Worm (Caenorhabditis elegans): Measurements from ENCODE around the gene F16G10.8.

The F16G10.8 gene

DNA sequence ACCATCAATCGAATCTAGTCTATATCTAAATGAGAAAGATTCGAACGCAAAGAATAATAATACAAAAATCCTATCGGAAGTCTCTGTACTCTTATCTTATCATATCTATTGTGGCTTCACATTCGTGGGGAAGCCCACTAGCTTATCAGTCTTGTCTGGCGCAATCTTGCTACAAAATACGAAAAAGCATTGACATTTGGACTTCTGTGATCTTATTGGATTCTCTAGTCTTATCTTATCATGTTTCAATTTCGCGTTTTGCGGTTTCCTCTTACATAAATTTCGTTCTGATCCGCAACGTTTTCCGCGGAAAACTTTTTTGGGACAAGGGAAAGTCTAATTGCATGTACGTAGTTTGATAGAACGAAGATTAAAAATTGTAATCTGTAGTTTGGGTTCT lies 16.6 kb upstream of the F16G10.8 start:
- no peak for TF ChIP-seq ceh-28 (tag; optimal IDR thresholded peaks at IDR 0.05)
- TF ChIP-seq elt-3 (tag; optimal IDR thresholded peaks at IDR 0.05) = peak; percentile 14 to 96 (median 93)
- TF ChIP-seq egl-27 (tag; optimal IDR thresholded peaks at IDR 0.05) = no peak
- TF ChIP-seq pha-4 (tag; optimal IDR thresholded peaks at IDR 0.05) = no peak
- TF ChIP-seq nhr-43 (tag; optimal IDR thresholded peaks at IDR 0.05; ENCODE audit: poor library complexity, severe bottlenecking) = peak; percentile 86
- TF ChIP-seq fos-1 (tag; optimal IDR thresholded peaks at IDR 0.05) = no peak
- no peak for TF ChIP-seq mml-1 (tag; optimal IDR thresholded peaks at IDR 0.05)

DNA sequence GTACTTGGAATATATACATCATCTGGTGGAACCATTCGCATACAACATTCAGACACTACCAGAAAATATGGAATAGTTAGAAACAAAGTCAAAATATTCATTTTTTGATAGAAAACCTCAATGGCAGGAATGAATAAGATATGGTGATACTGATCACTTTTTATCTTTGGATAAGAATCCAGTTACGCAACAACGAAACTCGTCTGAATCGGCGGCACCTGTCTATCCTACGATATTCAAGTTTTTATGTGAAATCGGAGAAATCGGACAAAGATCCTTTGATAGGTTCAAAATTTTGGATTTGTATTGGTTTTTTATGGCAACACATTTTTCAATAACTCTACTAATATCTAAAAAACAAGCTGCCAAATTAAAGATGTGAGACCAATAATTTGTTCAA lies 15.7 kb upstream of the F16G10.8 start, which contains the start of gene F16G10.14:
F16G10.14 (minus strand) TSS at position 101 of the 400 bp plus-strand sequence.
- TF ChIP-seq fos-1 (tag; optimal IDR thresholded peaks at IDR 0.05) = no peak
- TF ChIP-seq fkh-10 (GFP tag; optimal IDR thresholded peaks at IDR 0.05) = no peak
- no peak for TF ChIP-seq skn-1 (tag; optimal IDR thresholded peaks at IDR 0.05)
- TF ChIP-seq ceh-82 (tag; optimal IDR thresholded peaks at IDR 0.05) = no peak
- no peak for TF ChIP-seq nhr-237 (tag; optimal IDR thresholded peaks at IDR 0.05)
- no peak for TF ChIP-seq daf-12 (tag; optimal IDR thresholded peaks at IDR 0.05)
- no peak for TF ChIP-seq lin-15B (tag; optimal IDR thresholded peaks at IDR 0.05)
- TF ChIP-seq elt-3 (tag; optimal IDR thresholded peaks at IDR 0.05) = no peak
- TF ChIP-seq nhr-23 (tag; optimal IDR thresholded peaks at IDR 0.05) = no peak
- no peak for TF ChIP-seq ZK546.5 (tag; optimal IDR thresholded peaks at IDR 0.05)
- TF ChIP-seq ama-1 (optimal IDR thresholded peaks at IDR 0.05) = no peak

DNA sequence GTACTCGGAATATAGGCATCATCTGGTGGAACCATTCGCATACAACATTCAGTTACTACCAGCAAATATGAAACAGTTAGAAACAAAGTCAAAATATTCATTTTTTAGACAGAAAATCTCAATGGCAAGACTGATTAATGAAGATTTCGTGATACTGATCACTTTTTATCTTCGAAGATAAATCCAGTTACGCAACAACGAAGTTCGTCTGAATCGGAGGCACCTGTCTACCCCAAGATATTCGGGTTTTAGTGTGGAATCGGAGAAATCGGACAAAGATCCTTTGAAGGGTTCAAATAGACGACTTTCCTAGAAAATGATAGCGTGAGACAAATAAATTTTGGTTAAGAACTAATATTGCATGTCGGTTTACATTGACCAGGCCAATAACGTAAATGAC lies 12.6 kb upstream of the F16G10.8 start, which contains the start of gene F16G10.13:
F16G10.13 (minus strand) TSS at position 101 of the 400 bp plus-strand sequence.
- no peak for TF ChIP-seq sea-2 (GFP tag; optimal IDR thresholded peaks at IDR 0.05)
- TF ChIP-seq lin-15B (tag; optimal IDR thresholded peaks at IDR 0.05) = no peak
- TF ChIP-seq skn-1 (tag; optimal IDR thresholded peaks at IDR 0.05) = no peak
- TF ChIP-seq daf-12 (tag; optimal IDR thresholded peaks at IDR 0.05) = no peak

DNA sequence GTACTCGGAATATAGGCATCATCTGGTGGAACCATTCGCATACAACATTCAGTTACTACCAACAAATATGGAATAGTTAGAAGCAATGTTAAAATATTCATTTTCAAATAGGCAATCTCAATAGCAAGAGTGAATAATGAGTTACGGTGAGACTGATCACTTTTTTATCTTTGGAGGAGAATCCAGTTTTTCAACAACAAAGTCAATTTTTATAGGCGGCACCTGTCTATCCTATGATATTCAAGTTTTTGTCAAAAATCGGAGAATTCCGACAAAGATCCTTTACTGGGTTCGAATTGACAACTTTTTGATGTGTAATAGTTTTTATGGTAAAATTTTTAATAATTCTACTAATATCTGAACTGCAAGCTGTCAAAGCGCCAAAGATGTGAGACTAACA lies 10.6 kb upstream of the F16G10.8 start, which contains the start of gene F16G10.11:
F16G10.11 (minus strand) TSS at position 101 of the 400 bp plus-strand sequence.
- TF ChIP-seq nhr-11 (tag; optimal IDR thresholded peaks at IDR 0.05) = no peak

DNA sequence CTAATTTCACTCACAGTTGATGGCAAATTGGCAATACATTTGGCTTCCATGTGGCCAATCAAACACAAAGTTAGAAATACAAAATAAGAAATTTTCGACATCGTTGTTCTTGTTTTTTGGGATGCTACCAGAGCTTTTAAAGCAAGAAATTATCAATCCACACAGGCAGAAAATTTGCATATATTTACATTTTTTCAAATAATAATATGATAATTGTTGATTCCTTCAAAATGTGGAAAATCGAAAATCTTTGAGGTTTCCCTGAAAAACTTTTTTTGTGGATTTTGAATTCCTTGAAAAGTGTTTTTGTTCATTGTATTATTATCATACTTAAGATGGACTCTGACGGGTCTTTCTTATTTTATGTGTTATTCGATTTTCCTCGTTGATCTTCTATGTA lies 7.7 kb upstream of the F16G10.8 start, which contains the start of gene F16G10.10:
F16G10.10 (minus strand) TSS at position 101 of the 400 bp plus-strand sequence.
- TF ChIP-seq mml-1 (tag; optimal IDR thresholded peaks at IDR 0.05) (no peak), unc-39 (tag; optimal IDR thresholded peaks at IDR 0.05) (no peak), daf-12 (tag; optimal IDR thresholded peaks at IDR 0.05) (no peak), jun-1 (tag; optimal IDR thresholded peaks at IDR 0.05) (no peak)

DNA sequence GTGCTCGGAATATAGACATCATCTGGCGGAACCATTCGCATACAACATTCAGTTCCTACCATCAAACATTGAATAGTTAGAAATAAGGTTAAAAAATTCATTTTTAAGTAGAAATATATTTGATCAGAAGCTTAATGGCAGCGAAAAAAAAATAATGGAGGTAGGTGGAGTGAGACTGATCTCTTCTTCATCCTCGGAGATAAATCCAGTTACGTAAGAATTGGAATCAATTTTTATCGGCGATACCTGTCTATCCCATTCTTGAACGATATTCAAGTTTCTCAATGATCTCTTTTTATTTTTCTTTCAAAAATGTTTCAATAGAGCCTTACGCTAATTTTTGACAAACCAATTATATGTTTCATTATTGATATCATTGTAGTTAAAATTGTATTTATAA lies 2.3 kb upstream of the F16G10.8 start, which contains the start of gene F16G10.9:
F16G10.9 (minus strand) TSS at position 101 of the 400 bp plus-strand sequence.
- no peak for TF ChIP-seq mml-1 (tag; optimal IDR thresholded peaks at IDR 0.05)
- no peak for TF ChIP-seq unc-62 (GFP tag; optimal IDR thresholded peaks at IDR 0.05)
- TF ChIP-seq nhr-28 (tag; optimal IDR thresholded peaks at IDR 0.05) = no peak
- TF ChIP-seq mdl-1 (tag; optimal IDR thresholded peaks at IDR 0.05) = no peak
- no peak for TF ChIP-seq sea-2 (GFP tag; optimal IDR thresholded peaks at IDR 0.05)
- no peak for TF ChIP-seq nhr-76 (tag; optimal IDR thresholded peaks at IDR 0.05)
- no peak for TF ChIP-seq daf-12 (tag; optimal IDR thresholded peaks at IDR 0.05)

DNA sequence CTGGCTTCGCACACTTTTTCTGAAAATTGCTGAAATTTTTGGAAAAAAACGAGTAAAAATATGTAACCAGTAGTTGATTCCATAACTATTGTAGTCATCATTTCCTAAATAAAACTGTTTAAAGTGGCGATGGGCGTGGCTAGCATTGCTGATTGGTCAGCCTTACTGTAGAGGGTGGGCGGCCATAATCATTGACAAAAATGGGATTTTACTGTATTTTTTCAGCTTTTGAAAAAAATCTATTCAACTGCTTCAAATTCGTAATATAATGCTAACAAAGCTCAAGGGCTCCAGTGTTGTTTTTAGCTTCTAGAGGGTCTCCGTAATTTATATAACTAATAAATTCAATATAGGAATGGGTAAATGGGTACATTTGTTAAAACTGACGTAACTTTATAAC lies 3.1 kb downstream of the F16G10.8 start, which contains the start of gene F16G10.7:
F16G10.7 (minus strand) TSS at position 101 of the 400 bp plus-strand sequence.
- TF ChIP-seq fos-1 (tag; optimal IDR thresholded peaks at IDR 0.05) (no peak), nhr-67 (tag; optimal IDR thresholded peaks at IDR 0.05) (no peak), ceh-16 (tag; optimal IDR thresholded peaks at IDR 0.05) (no peak), nfya-1 (tag; optimal IDR thresholded peaks at IDR 0.05; ENCODE audit: insufficient read depth) (peak; percentile 38), pha-4 (tag; optimal IDR thresholded peaks at IDR 0.05) (no peak), nhr-43 (tag; optimal IDR thresholded peaks at IDR 0.05; ENCODE audit: poor library complexity, severe bottlenecking) (no peak), elt-1 (tag; optimal IDR thresholded peaks at IDR 0.05) (no peak), fkh-10 (GFP tag; optimal IDR thresholded peaks at IDR 0.05) (no peak)

All from whole organism, L3 larva.